Fruit fly (Drosophila melanogaster) whole organism, embryonic: ENCODE results near the gene Pxn.

Experiments used
- Abd-B ChIP-seq: fragments of 200-800 bp; sonication (Bioruptor generic); optimal IDR thresholded peaks from 2 replicates; lab custom pipeline; 2018; ENCODE audit warnings: missing biosample characterization, mild to moderate bottlenecking, missing genetic modification characterization, moderate library complexity
- Ada2b ChIP-seq: fragments of 200-800 bp; sonication (Bioruptor generic); IDR thresholded peaks from 2 replicates; pipeline ENCODE4 v1.3.6; 2022; ENCODE audit warnings: missing biosample characterization, missing genetic modification characterization
- Asciz ChIP-seq: fragments of 200-800 bp; sonication (Bioruptor generic); optimal IDR thresholded peaks from 2 replicates; lab custom pipeline; 2017; ENCODE audit warnings: missing biosample characterization, mild to moderate bottlenecking, missing genetic modification characterization, missing genetic modification reagents
- Atf6 ChIP-seq: fragments of 200-800 bp; sonication (Bioruptor generic); IDR thresholded peaks from 2 replicates; pipeline ENCODE4 v1.3.6; 2022; ENCODE audit warnings: missing biosample characterization, missing genetic modification characterization
- CG10147 ChIP-seq: fragments of 200-800 bp; sonication (Bioruptor generic); optimal IDR thresholded peaks from 2 replicates; lab custom pipeline; 2019; ENCODE audit warnings: missing biosample characterization, mild to moderate bottlenecking, missing genetic modification characterization, moderate library complexity
- CG10267 ChIP-seq: fragments of 200-800 bp; sonication (Bioruptor generic); optimal IDR thresholded peaks from 2 replicates; lab custom pipeline; 2018; ENCODE audit warnings: missing biosample characterization, mild to moderate bottlenecking, missing genetic modification characterization, moderate library complexity
- CG11247 ChIP-seq: fragments of 200-800 bp; sonication (Bioruptor generic); IDR thresholded peaks from 2 replicates; pipeline ENCODE4 v1.3.6; 2022; ENCODE audit warnings: missing biosample characterization, missing genetic modification characterization
- CG12659 ChIP-seq: fragments of 200-800 bp; sonication (Bioruptor generic); optimal IDR thresholded peaks from 3 replicates; lab custom pipeline; 2017; ENCODE audit warnings: mild to moderate bottlenecking, missing biosample characterization, missing genetic modification reagents, missing genetic modification characterization
- CG14667 ChIP-seq: fragments of 200-800 bp; sonication (Bioruptor generic); IDR thresholded peaks from 2 replicates; pipeline ENCODE4 v1.3.6; 2022; ENCODE audit warnings: missing biosample characterization, missing genetic modification characterization
- CG15479 ChIP-seq: fragments of 200-800 bp; sonication (Bioruptor generic); optimal IDR thresholded peaks from 3 replicates; lab custom pipeline; 2019; ENCODE audit warnings: missing biosample characterization, mild to moderate bottlenecking, missing genetic modification characterization, moderate library complexity
- CG15601 ChIP-seq: fragments of 200-800 bp; sonication (Bioruptor generic); optimal IDR thresholded peaks from 3 replicates; lab custom pipeline; 2019; ENCODE audit warnings: missing biosample characterization, mild to moderate bottlenecking, missing genetic modification characterization, moderate library complexity
- CG17802 ChIP-seq: fragments of 200-800 bp; sonication (Bioruptor generic); optimal IDR thresholded peaks from 2 replicates; lab custom pipeline; 2018; ENCODE audit warnings: missing biosample characterization, mild to moderate bottlenecking, missing genetic modification characterization, moderate library complexity
- CG18011 ChIP-seq: fragments of 200-800 bp; sonication (Bioruptor generic); optimal IDR thresholded peaks from 2 replicates; lab custom pipeline; 2017; ENCODE audit warnings: missing biosample characterization, missing genetic modification characterization, mild to moderate bottlenecking, moderate library complexity, missing genotype
- CG32532 ChIP-seq: fragments of 200-800 bp; sonication (Bioruptor generic); IDR thresholded peaks from 2 replicates; pipeline ENCODE4 v1.3.6; 2022; ENCODE audit warnings: missing biosample characterization, missing genetic modification characterization
- CG4854 ChIP-seq: fragments of 200-800 bp; sonication (Bioruptor generic); optimal IDR thresholded peaks from 2 replicates; lab custom pipeline; 2016; ENCODE audit warnings: missing biosample characterization, missing genetic modification characterization, inconsistent platforms
- CG6854 ChIP-seq: fragments of 200-800 bp; sonication (Bioruptor generic); optimal IDR thresholded peaks from 3 replicates; lab custom pipeline; 2017; ENCODE audit warnings: missing biosample characterization, mild to moderate bottlenecking, missing genetic modification characterization
- CG8765 ChIP-seq: fragments of 200-800 bp; sonication (Bioruptor generic); IDR thresholded peaks from 2 replicates; pipeline ENCODE4 v1.3.6; 2022; ENCODE audit warnings: missing biosample characterization, missing genetic modification characterization
- CG9437 ChIP-seq: fragments of 200-800 bp; sonication (Bioruptor generic); optimal IDR thresholded peaks from 2 replicates; lab custom pipeline; 2018; ENCODE audit warnings: missing biosample characterization, mild to moderate bottlenecking, missing genetic modification characterization
- Deaf1 ChIP-seq: fragments of 200-800 bp; optimal IDR thresholded peaks from 3 replicates; lab custom pipeline; 2019; ENCODE audit warnings: missing biosample characterization, mild to moderate bottlenecking, missing genetic modification characterization, moderate library complexity
- Hey ChIP-seq: fragments of 200-800 bp; sonication (Bioruptor generic); optimal IDR thresholded peaks from 3 replicates; lab custom pipeline; 2018; ENCODE audit warnings: missing biosample characterization, mild to moderate bottlenecking, missing genetic modification characterization
- Hr51 ChIP-seq, 2 experiments: fragments of 200-800 bp; sonication (Bioruptor generic); optimal IDR thresholded peaks; 2 replicates in 1 of 2; 3 replicates in 1 of 2; lab custom pipeline; 2016 to 2018; ENCODE audit warnings: missing biosample characterization in 2 of 2, missing genetic modification characterization in 2 of 2, mild to moderate bottlenecking in 1 of 2, moderate library complexity in 1 of 2
- Lim3 ChIP-seq: fragments of 200-800 bp; sonication (Bioruptor generic); IDR thresholded peaks from 2 replicates; pipeline ENCODE4 v1.3.6; 2022; ENCODE audit warnings: missing biosample characterization, missing genetic modification characterization
- Lpt ChIP-seq: fragments of >200 bp; optimal IDR thresholded peaks from 2 replicates; lab custom pipeline; 2018; ENCODE audit warnings: missing biosample characterization, missing genetic modification characterization
- Neu2 ChIP-seq: fragments of 200-800 bp; sonication (Bioruptor generic); optimal IDR thresholded peaks from 3 replicates; lab custom pipeline; 2016; ENCODE audit warnings: missing biosample characterization, missing genetic modification characterization, borderline replicate concordance
- Oli ChIP-seq: fragments of 200-800 bp; sonication (Bioruptor generic); optimal IDR thresholded peaks from 2 replicates; lab custom pipeline; 2018; ENCODE audit warnings: missing biosample characterization, mild to moderate bottlenecking, missing genetic modification characterization, moderate library complexity
- Poxn ChIP-seq: fragments of 200-800 bp; sonication (Bioruptor generic); IDR thresholded peaks from 2 replicates; pipeline ENCODE4 v1.3.6; 2022; ENCODE audit warnings: missing biosample characterization, missing genetic modification characterization
- Rx ChIP-seq: fragments of 200-800 bp; sonication (Bioruptor generic); IDR thresholded peaks from 2 replicates; pipeline ENCODE4 v1.3.6; 2022; ENCODE audit warnings: missing biosample characterization, missing genetic modification characterization
- Tbp ChIP-seq: fragments of >200 bp; optimal IDR thresholded peaks from 2 replicates; lab custom pipeline; 2018; ENCODE audit warnings: missing biosample characterization, missing genetic modification characterization
- Xrp1 ChIP-seq: fragments of 200-800 bp; sonication (Bioruptor generic); IDR thresholded peaks from 2 replicates; pipeline ENCODE4 v1.3.6; 2022; ENCODE audit warnings: missing biosample characterization, missing genetic modification characterization
- YL-1 ChIP-seq: fragments of 200-800 bp; sonication (Bioruptor generic); optimal IDR thresholded peaks from 3 replicates; lab custom pipeline; 2017; ENCODE audit warnings: missing biosample characterization, mild to moderate bottlenecking, missing genetic modification characterization
- amos ChIP-seq: fragments of 200-800 bp; sonication (Bioruptor generic); IDR thresholded peaks from 2 replicates; pipeline ENCODE4 v1.3.6; 2022; ENCODE audit warnings: missing biosample characterization, missing genetic modification characterization; ENCODE audit not compliant: partially characterized antibody
- aop ChIP-seq: fragments of 200-800 bp; sonication (Bioruptor generic); IDR thresholded peaks from 2 replicates; pipeline ENCODE4 v1.3.6; 2022; ENCODE audit warnings: missing biosample characterization, missing genetic modification characterization
- ap ChIP-seq: fragments of 200-800 bp; sonication (Bioruptor generic); IDR thresholded peaks from 2 replicates; pipeline ENCODE4 v1.3.6; 2022; ENCODE audit warnings: missing biosample characterization, missing genetic modification characterization
- ara ChIP-seq: fragments of 200-800 bp; sonication (Bioruptor generic); IDR thresholded peaks from 2 replicates; pipeline ENCODE4 v1.3.6; 2022; ENCODE audit warnings: missing biosample characterization, missing genetic modification characterization
- ase ChIP-seq: fragments of 200-800 bp; sonication (Bioruptor generic); IDR thresholded peaks from 3 replicates; pipeline ENCODE4 v1.3.6; 2022; ENCODE audit warnings: missing biosample characterization, missing genetic modification characterization
- bab2 ChIP-seq: fragments of 200-800 bp; sonication (Bioruptor generic); optimal IDR thresholded peaks from 2 replicates; lab custom pipeline; 2016; ENCODE audit warnings: missing biosample characterization, missing genetic modification characterization
- cas ChIP-seq: fragments of 200-800 bp; sonication (Bioruptor generic); IDR thresholded peaks from 2 replicates; pipeline ENCODE4 v1.3.6; 2022; ENCODE audit warnings: missing biosample characterization, missing genetic modification characterization
- chif ChIP-seq, 2 experiments: fragments of 200-800 bp; sonication (Bioruptor generic); optimal IDR thresholded peaks; 3 replicates each; lab custom pipeline; 2016; ENCODE audit warnings: missing biosample characterization in 2 of 2, missing genetic modification characterization in 2 of 2
- chm ChIP-seq: fragments of 200-800 bp; sonication (Bioruptor generic); IDR thresholded peaks from 2 replicates; pipeline ENCODE4 v1.3.6; 2022; ENCODE audit warnings: missing biosample characterization, missing genetic modification characterization
- dimm ChIP-seq: fragments of 200-800 bp; sonication (Bioruptor generic); IDR thresholded peaks from 2 replicates; pipeline ENCODE4 v1.3.6; 2022; ENCODE audit warnings: missing biosample characterization, missing genetic modification characterization
- esg ChIP-seq: fragments of 200-800 bp; sonication (Bioruptor generic); conservative IDR thresholded peaks from 2 replicates; pipeline ENCODE4 v1.3.6; 2022; ENCODE audit warnings: missing biosample characterization, missing genetic modification characterization
- ftz-f1 ChIP-seq: fragments of 200-800 bp; sonication (Bioruptor generic); optimal IDR thresholded peaks from 2 replicates; lab custom pipeline; 2016; ENCODE audit warnings: missing biosample characterization, missing genetic modification characterization
- gcm ChIP-seq: fragments of 200-800 bp; sonication (Bioruptor generic); optimal IDR thresholded peaks from 2 replicates; lab custom pipeline; 2019; ENCODE audit warnings: missing biosample characterization, mild to moderate bottlenecking, missing genetic modification characterization, moderate library complexity
- hkb ChIP-seq, 2 experiments: fragments of 200-800 bp in 1 of 2; fragments of >200 bp in 1 of 2; sonication (Bioruptor generic) in 1 of 2; IDR thresholded peaks in 1 of 2; optimal IDR thresholded peaks in 1 of 2; 2 replicates each; pipeline versions ENCODE4 v1.3.6 to Lab custom; 2017 to 2022; ENCODE audit warnings: missing biosample characterization in 1 of 2, missing genetic modification characterization in 1 of 2
- ken ChIP-seq: fragments of 200-800 bp; sonication (Bioruptor generic); IDR thresholded peaks from 3 replicates; pipeline ENCODE4 v1.3.6; 2022; ENCODE audit warnings: missing biosample characterization, missing genetic modification characterization
- pho ChIP-seq: fragments of 200-800 bp; sonication (Bioruptor generic); optimal IDR thresholded peaks from 2 replicates; lab custom pipeline; 2016; ENCODE audit warnings: missing biosample characterization, missing genetic modification characterization
- pnt ChIP-seq: fragments of 200-800 bp; sonication (Bioruptor generic); optimal IDR thresholded peaks from 3 replicates; lab custom pipeline; 2016; ENCODE audit warnings: missing biosample characterization, missing genetic modification characterization
- pzg ChIP-seq: fragments of 200-800 bp; sonication (Bioruptor generic); optimal IDR thresholded peaks from 3 replicates; lab custom pipeline; 2018; ENCODE audit warnings: missing biosample characterization, mild to moderate bottlenecking, missing genetic modification characterization, moderate library complexity
- ranshi ChIP-seq: fragments of 200-800 bp; sonication (Bioruptor generic); IDR thresholded peaks from 2 replicates; pipeline ENCODE4 v1.3.6; 2022; ENCODE audit warnings: missing biosample characterization, missing genetic modification characterization
- sob ChIP-seq: fragments of 200-800 bp; sonication (Bioruptor generic); IDR thresholded peaks from 2 replicates; pipeline ENCODE4 v1.3.6; 2022; ENCODE audit warnings: missing biosample characterization, missing genetic modification characterization
- tio ChIP-seq: fragments of 200-800 bp; sonication (Bioruptor generic); optimal IDR thresholded peaks from 2 replicates; lab custom pipeline; 2017; ENCODE audit warnings: missing biosample characterization, missing genetic modification characterization, inconsistent platforms

Gene Pxn

dm6 chr3L:2631406-2631805, 1.5 kb upstream of the Pxn start, which contains the start of the genes CG42245 and MEP-1 (continued):
- TF ChIP-seq dimm (GFP tag; lab: Robert Waterston, UW) (no peak), pzg (GFP tag; lab: Kevin White, UChicago) (peak; percentile 82), ara (GFP tag; lab: Robert Waterston, UW) (no peak), CG10267 (peak; percentile 96), pho (GFP tag; lab: Kevin White, UChicago) (peak; percentile 30), Neu2 (GFP tag; lab: Kevin White, UChicago) (no peak), CG10147 (GFP tag; lab: Kevin White, UChicago) (peak; percentile 1), bab2 (GFP tag; lab: Kevin White, UChicago) (peak; percentile 48), aop (GFP tag; lab: Robert Waterston, UW) (no peak), CG14667 (GFP tag; lab: Robert Waterston, UW) (no peak), CG32532 (GFP tag; lab: Robert Waterston, UW) (peak; percentile 23; the same call in 1 of the 2 replicates), CG11247 (GFP tag; lab: Robert Waterston, UW) (no peak), CG12659 (peak; percentile 67), chif (GFP tag; optimal IDR thresholded peaks at IDR 0.05; lab: Kevin White, UChicago) (peak; percentile 12 to 28), Xrp1 (GFP tag; lab: Robert Waterston, UW) (peak; percentile 41; the same call in 1 of the 2 replicates), CG4854 (GFP tag; lab: Kevin White, UChicago) (peak; percentile 52), CG9437 (GFP tag; lab: Kevin White, UChicago) (no peak), Hey (tag; lab: Kevin White, UChicago) (no peak), Hr51 (GFP tag; optimal IDR thresholded peaks at IDR 0.05; lab: Kevin White, UChicago) (peak; percentile 26 to 55), sob (GFP tag; lab: Robert Waterston, UW) (peak; percentile 69), ranshi (GFP tag; lab: Robert Waterston, UW) (no peak), Poxn (GFP tag; lab: Robert Waterston, UW) (no peak), Rx (GFP tag; lab: Robert Waterston, UW) (0 out of 2 replicates have a peak, but pooled peaks have one; percentile 13), Deaf1 (tag; lab: Kevin White, UChicago) (peak; percentile 9), Abd-B (GFP tag; lab: Kevin White, UChicago) (peak; percentile 32), ftz-f1 (GFP tag; lab: Kevin White, UChicago) (peak; percentile 30), Lim3 (GFP tag; lab: Robert Waterston, UW) (no peak), tio (GFP tag; lab: Kevin White, UChicago) (no peak), hkb (optimal IDR thresholded peaks at IDR 0.05; lab: Kevin White, UChicago) (no peak), hkb (GFP tag; IDR thresholded peaks at IDR 0.05; lab: Robert Waterston, UW) (no peak), Ada2b (no peak), Atf6 (GFP tag; lab: Robert Waterston, UW) (no peak), chm (GFP tag; lab: Robert Waterston, UW) (no peak), CG8765 (GFP tag; lab: Robert Waterston, UW) (no peak), Lpt (no peak), CG17802 (no peak), CG6854 (GFP tag; lab: Kevin White, UChicago) (no peak), esg (no peak), CG18011 (GFP tag; lab: Kevin White, UChicago) (peak; percentile 29), cas (GFP tag; lab: Robert Waterston, UW) (no peak), gcm (GFP tag; lab: Kevin White, UChicago) (peak; percentile 17), ap (GFP tag; lab: Robert Waterston, UW) (no peak), CG15479 (GFP tag; lab: Kevin White, UChicago) (no peak), Oli (tag; lab: Kevin White, UChicago) (peak; percentile 43), Asciz (peak; percentile 14), ken (no peak), ase (GFP tag; lab: Robert Waterston, UW) (no peak), pnt (GFP tag; lab: Kevin White, UChicago) (no peak), CG15601 (tag; lab: Kevin White, UChicago) (peak; percentile 40), Tbp (GFP tag; lab: Kevin White, UChicago) (no peak), YL-1 (GFP tag; lab: Kevin White, UChicago) (peak; percentile 37), amos (GFP tag; lab: Robert Waterston, UW) (peak; percentile 68)
